Fruit fly (Drosophila melanogaster): ENCODE results near the gene CG43155.

CG43155 gene

dm6 chrX:11427282-11427689, 32.3 kb upstream of the CG43155 start:
- TF ChIP-seq insv (optimal IDR thresholded peaks at IDR 0.05): no peak
- TF ChIP-seq h (optimal IDR thresholded peaks at IDR 0.05): no peak
- TF ChIP-seq Myc (optimal IDR thresholded peaks at IDR 0.05): no peak
- no peak for TF ChIP-seq ttk (optimal IDR thresholded peaks at IDR 0.05)
- TF ChIP-seq psq (optimal IDR thresholded peaks at IDR 0.05): no peak
- TF ChIP-seq Sin3A (optimal IDR thresholded peaks at IDR 0.05): no peak

- TF ChIP-seq psq (optimal IDR thresholded peaks at IDR 0.05) (no peak), Myc (optimal IDR thresholded peaks at IDR 0.05) (no peak), h (optimal IDR thresholded peaks at IDR 0.05) (no peak), Sin3A (optimal IDR thresholded peaks at IDR 0.05) (no peak), insv (optimal IDR thresholded peaks at IDR 0.05) (no peak), ttk (optimal IDR thresholded peaks at IDR 0.05) (no peak)
These were observed 28.6 kb upstream of the CG43155 start for dm6 chrX:11430940-11431339.

- TF ChIP-seq insv (optimal IDR thresholded peaks at IDR 0.05) (no peak), ttk (optimal IDR thresholded peaks at IDR 0.05) (no peak), h (optimal IDR thresholded peaks at IDR 0.05) (no peak), Myc (optimal IDR thresholded peaks at IDR 0.05) (no peak), psq (optimal IDR thresholded peaks at IDR 0.05) (no peak), Sin3A (optimal IDR thresholded peaks at IDR 0.05) (no peak)
These were observed 25.7 kb upstream of the CG43155 start for dm6 chrX:11433930-11434329.

dm6 chrX:11439270-11439669, 20.3 kb upstream of the CG43155 start:
- TF ChIP-seq insv (optimal IDR thresholded peaks at IDR 0.05) (no peak), Myc (optimal IDR thresholded peaks at IDR 0.05) (no peak), psq (optimal IDR thresholded peaks at IDR 0.05) (no peak), h (optimal IDR thresholded peaks at IDR 0.05) (no peak), ttk (optimal IDR thresholded peaks at IDR 0.05) (no peak), Sin3A (optimal IDR thresholded peaks at IDR 0.05) (no peak)

dm6 chrX:11440944-11441343, 18.6 kb upstream of the CG43155 start:
- TF ChIP-seq psq (optimal IDR thresholded peaks at IDR 0.05): no peak

dm6 chrX:11441829-11442634, 17.6 kb upstream of the CG43155 start, which contains the start of gene Sk1:
Gene Sk1, plus strand, starts transcription at chrX:11442539.
- TF ChIP-seq Myc (optimal IDR thresholded peaks at IDR 0.05) (no peak), h (optimal IDR thresholded peaks at IDR 0.05) (no peak), psq (optimal IDR thresholded peaks at IDR 0.05) (no peak), ttk (optimal IDR thresholded peaks at IDR 0.05) (no peak), Sin3A (optimal IDR thresholded peaks at IDR 0.05) (no peak), insv (optimal IDR thresholded peaks at IDR 0.05) (no peak)

- no peak for TF ChIP-seq Myc (optimal IDR thresholded peaks at IDR 0.05)
- TF ChIP-seq psq (optimal IDR thresholded peaks at IDR 0.05): no peak
- no peak for TF ChIP-seq ttk (optimal IDR thresholded peaks at IDR 0.05)
- no peak for TF ChIP-seq h (optimal IDR thresholded peaks at IDR 0.05)
- TF ChIP-seq Sin3A (optimal IDR thresholded peaks at IDR 0.05): no peak
- TF ChIP-seq insv (optimal IDR thresholded peaks at IDR 0.05): no peak
These were observed 12.7 kb upstream of the CG43155 start for dm6 chrX:11446792-11447405.

- TF ChIP-seq ttk (optimal IDR thresholded peaks at IDR 0.05): no peak
- TF ChIP-seq Sin3A (optimal IDR thresholded peaks at IDR 0.05): no peak
These were observed 10.9 kb upstream of the CG43155 start for dm6 chrX:11448637-11449036.

dm6 chrX:11449476-11450119, 10.0 kb upstream of the CG43155 start:
- TF ChIP-seq h (optimal IDR thresholded peaks at IDR 0.05) (no peak), psq (optimal IDR thresholded peaks at IDR 0.05) (no peak), Sin3A (optimal IDR thresholded peaks at IDR 0.05) (no peak), insv (optimal IDR thresholded peaks at IDR 0.05) (no peak), Myc (optimal IDR thresholded peaks at IDR 0.05) (no peak), ttk (optimal IDR thresholded peaks at IDR 0.05) (no peak)

- TF ChIP-seq psq (optimal IDR thresholded peaks at IDR 0.05): no peak
These were observed 9.2 kb upstream of the CG43155 start for dm6 chrX:11450406-11450805.

- TF ChIP-seq Myc (optimal IDR thresholded peaks at IDR 0.05) (no peak), insv (optimal IDR thresholded peaks at IDR 0.05) (no peak), Sin3A (optimal IDR thresholded peaks at IDR 0.05) (no peak), psq (optimal IDR thresholded peaks at IDR 0.05) (no peak), ttk (optimal IDR thresholded peaks at IDR 0.05) (no peak), h (optimal IDR thresholded peaks at IDR 0.05) (no peak)
These were observed 8.5 kb upstream of the CG43155 start for dm6 chrX:11451027-11451572.

dm6 chrX:11451630-11452029, 8.0 kb upstream of the CG43155 start:
- TF ChIP-seq psq (optimal IDR thresholded peaks at IDR 0.05) (no peak), h (optimal IDR thresholded peaks at IDR 0.05) (no peak)
